Worm (Caenorhabditis elegans): ENCODE results near the gene K10B4.3.

Gene K10B4.3

ce11 chrII:129770-130169, 8.7 kb upstream of the K10B4.3 start:
- TF ChIP-seq unc-55 (GFP tag; optimal IDR thresholded peaks at IDR 0.05): peak; percentile 50
- no peak for TF ChIP-seq zag-1 (tag; optimal IDR thresholded peaks at IDR 0.05)
- no peak for TF ChIP-seq ztf-1 (GFP tag; conservative IDR thresholded peaks at IDR 0.05)

DNA sequence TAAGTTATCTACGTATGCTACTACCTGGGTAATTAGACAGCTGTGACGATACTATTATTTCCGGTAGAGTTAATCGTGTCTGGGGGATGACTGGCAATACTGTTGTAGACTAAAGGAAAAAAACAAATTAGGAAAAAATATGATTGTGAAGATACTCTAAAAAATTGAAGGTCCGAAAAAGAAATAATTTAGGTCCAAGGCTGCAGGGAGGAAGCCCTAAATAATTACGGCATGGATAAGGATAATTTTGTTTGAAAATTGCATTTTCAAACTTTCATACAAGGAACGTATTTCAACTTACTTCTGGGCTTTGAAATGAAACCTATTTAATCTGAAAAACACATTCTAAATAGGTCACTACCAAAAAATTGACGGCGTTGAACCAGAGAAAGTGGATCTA, 7.9 kb upstream of the K10B4.3 start, which contains the start of gene srd-3:
Gene srd-3, minus strand, starts transcription at position 101 of the 400 bp plus-strand sequence.
- TF ChIP-seq blmp-1 (tag; optimal IDR thresholded peaks at IDR 0.05; ENCODE audit: insufficient read depth) (no peak), Y55F3AM.14 (GFP tag; optimal IDR thresholded peaks at IDR 0.05) (no peak), mdl-1 (tag; optimal IDR thresholded peaks at IDR 0.05) (no peak), fos-1 (tag; optimal IDR thresholded peaks at IDR 0.05) (no peak)

DNA sequence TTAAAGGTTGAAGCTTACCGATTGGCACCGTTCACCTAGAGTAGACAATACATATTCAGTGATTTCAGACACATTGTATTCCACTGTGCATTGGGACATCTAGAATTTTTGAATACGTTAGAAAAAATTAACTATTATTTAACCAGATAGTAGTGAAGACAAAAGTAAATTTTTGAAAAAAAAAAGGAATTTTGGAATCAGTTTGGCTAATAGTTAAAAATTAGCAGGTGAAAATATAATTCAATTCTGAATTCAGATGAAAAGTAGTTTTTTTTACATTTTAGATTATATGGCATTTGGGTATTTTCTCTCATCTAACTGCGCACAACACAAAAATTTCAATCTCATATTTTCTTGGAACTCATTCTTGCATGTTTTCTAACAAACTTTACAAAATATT, 3.9 kb upstream of the K10B4.3 start, which contains the start of gene nmur-2:
Gene nmur-2, minus strand, starts transcription at position 101 of the 400 bp plus-strand sequence.
- TF ChIP-seq nhr-10 (tag; optimal IDR thresholded peaks at IDR 0.05) (no peak), ztf-1 (GFP tag; conservative IDR thresholded peaks at IDR 0.05) (no peak), C34F6.9 (tag; optimal IDR thresholded peaks at IDR 0.05) (no peak), mbf-1 (tag; optimal IDR thresholded peaks at IDR 0.05) (no peak), F13H6.1 (tag; optimal IDR thresholded peaks at IDR 0.05) (no peak), nhr-237 (tag; optimal IDR thresholded peaks at IDR 0.05) (no peak), egl-27 (tag; optimal IDR thresholded peaks at IDR 0.05) (no peak), nhr-12 (tag; optimal IDR thresholded peaks at IDR 0.05) (no peak), unc-55 (GFP tag; optimal IDR thresholded peaks at IDR 0.05) (no peak)

ce11 chrII:122494-122893, 1.5 kb upstream of the K10B4.3 start:
- TF ChIP-seq ceh-82 (tag; optimal IDR thresholded peaks at IDR 0.05) (no peak), nhr-77 (tag; optimal IDR thresholded peaks at IDR 0.05) (no peak), elt-1 (tag; optimal IDR thresholded peaks at IDR 0.05) (no peak), nhr-12 (tag; optimal IDR thresholded peaks at IDR 0.05) (no peak), skn-1 (tag; optimal IDR thresholded peaks at IDR 0.05) (no peak), fos-1 (tag; optimal IDR thresholded peaks at IDR 0.05) (peak; percentile 88)

ce11 chrII:122008-122407, 987 bp upstream of the K10B4.3 start:
- TF ChIP-seq alr-1 (tag; optimal IDR thresholded peaks at IDR 0.05) (no peak), sma-3 (GFP tag; optimal IDR thresholded peaks at IDR 0.05) (peak; percentile 13), C34F6.9 (tag; optimal IDR thresholded peaks at IDR 0.05) (peak; percentile 8), fos-1 (tag; optimal IDR thresholded peaks at IDR 0.05) (peak; percentile 35)

DNA sequence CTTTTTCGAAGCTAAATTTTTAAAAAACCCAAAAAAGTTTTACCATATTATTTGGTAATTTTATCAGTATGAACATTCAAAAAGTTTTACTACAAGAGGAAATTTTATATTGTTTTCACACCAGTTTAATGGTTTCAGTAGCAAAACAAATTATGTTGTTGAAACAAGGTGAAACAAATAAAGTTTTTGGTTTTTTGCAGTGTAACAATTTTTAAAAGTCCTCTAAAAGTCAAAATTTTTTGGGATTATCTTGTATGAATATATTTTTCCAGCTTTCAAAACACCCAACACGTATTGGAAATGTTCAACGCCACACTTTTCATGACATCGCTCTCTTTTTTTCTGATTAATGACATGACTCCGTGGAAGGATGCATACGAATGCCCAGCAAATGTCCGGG, 4.1 kb downstream of the K10B4.3 start, which contains the start of gene srt-54:
Gene srt-54, plus strand, starts transcription at position 301 of the 400 bp plus-strand sequence.
- TF ChIP-seq aly-2 (tag; optimal IDR thresholded peaks at IDR 0.05): no peak

ce11 chrII:112231-112630, 8.8 kb downstream of the K10B4.3 start:
- TF ChIP-seq sma-3 (GFP tag; optimal IDR thresholded peaks at IDR 0.05): peak; percentile 28
- no peak for TF ChIP-seq nhr-6 (tag; optimal IDR thresholded peaks at IDR 0.05)
- TF ChIP-seq nhr-129 (tag; optimal IDR thresholded peaks at IDR 0.05): peak; percentile 15

DNA sequence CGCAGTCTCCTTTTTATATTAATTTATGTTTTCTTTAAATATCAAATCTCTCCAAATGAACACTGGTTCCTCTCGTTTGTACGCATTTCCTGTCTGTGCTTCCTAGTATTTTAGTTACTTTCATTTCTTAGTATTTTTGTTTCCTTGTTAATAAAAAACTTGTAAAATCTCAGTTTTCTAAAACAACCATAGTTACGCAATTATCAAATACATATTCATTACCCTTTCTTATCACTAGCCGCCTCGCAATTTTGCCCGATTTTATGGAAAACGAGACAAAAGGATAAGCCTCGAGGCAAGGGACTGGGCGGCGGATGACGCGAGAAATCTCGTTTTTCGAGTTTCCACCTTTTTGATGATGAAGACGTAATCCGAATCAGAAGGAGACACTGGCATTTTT, 9.8 kb downstream of the K10B4.3 start, which contains the start of gene C50D2.1:
Gene C50D2.1, plus strand, starts transcription at position 301 of the 400 bp plus-strand sequence.
- TF ChIP-seq nhr-6 (tag; optimal IDR thresholded peaks at IDR 0.05): no peak

ce11 chrII:108865-109264, 12.2 kb downstream of the K10B4.3 start, which contains the start of gene C50D2.2:
C50D2.2 (plus strand) TSS chrII:109165.
- TF ChIP-seq ceh-82 (tag; optimal IDR thresholded peaks at IDR 0.05) (no peak), nhr-11 (tag; optimal IDR thresholded peaks at IDR 0.05) (no peak), mab-5 (tag; optimal IDR thresholded peaks at IDR 0.05) (no peak), dmd-4 (tag; optimal IDR thresholded peaks at IDR 0.05) (no peak), ZK546.5 (tag; optimal IDR thresholded peaks at IDR 0.05) (no peak), Y55F3AM.14 (GFP tag; optimal IDR thresholded peaks at IDR 0.05) (no peak), snpc-4 (tag; optimal IDR thresholded peaks at IDR 0.05) (no peak), unc-39 (tag; optimal IDR thresholded peaks at IDR 0.05) (no peak)
